Fruit fly (Drosophila melanogaster): ENCODE results near the gene CG17350.

CG17350 gene

dm6 chr2L:19358017-19358471 is 22.7 kb upstream of the CG17350 start (continued):
- peak; percentile 97 for TF ChIP-seq CG32006 (GFP tag; optimal IDR thresholded peaks at IDR 0.05)
- TF ChIP-seq pdm3 (GFP tag; optimal IDR thresholded peaks at IDR 0.05) = peak; percentile 95
- TF ChIP-seq vri (GFP tag; optimal IDR thresholded peaks at IDR 0.05) = peak; percentile 61
- peak; percentile 92 for TF ChIP-seq dac (GFP tag; optimal IDR thresholded peaks at IDR 0.05)
- peak; percentile 84 for TF ChIP-seq CG16779 (tag; optimal IDR thresholded peaks at IDR 0.05)
- no peak for TF ChIP-seq Blimp-1 (GFP tag; optimal IDR thresholded peaks at IDR 0.05)
- peak; percentile 88 for TF ChIP-seq CG8632 (GFP tag; optimal IDR thresholded peaks at IDR 0.05)
- peak; percentile 94 for TF ChIP-seq OdsH (GFP tag; optimal IDR thresholded peaks at IDR 0.05)
- TF ChIP-seq Eip78C (GFP tag) = peak; percentile 98
- peak; percentile 92 for TF ChIP-seq achi (GFP tag; optimal IDR thresholded peaks at IDR 0.05)
- peak; percentile 75 for TF ChIP-seq CG8319 (GFP tag; optimal IDR thresholded peaks at IDR 0.05)
- peak; percentile 98 for TF ChIP-seq Hr4 (GFP tag; optimal IDR thresholded peaks at IDR 0.05)
- TF ChIP-seq Ets21C (GFP tag; optimal IDR thresholded peaks at IDR 0.05) = peak; percentile 62
- TF ChIP-seq Met (GFP tag; optimal IDR thresholded peaks at IDR 0.05) = peak; percentile 88
- peak; percentile 77 for TF ChIP-seq Sox15 (GFP tag; optimal IDR thresholded peaks at IDR 0.05)
- TF ChIP-seq ss (GFP tag; optimal IDR thresholded peaks at IDR 0.05) = peak; percentile 74 to 90
- peak; percentile 87 for TF ChIP-seq lz (GFP tag; optimal IDR thresholded peaks at IDR 0.05)
- TF ChIP-seq svp (GFP tag) = peak; percentile 92
- TF ChIP-seq acj6 (GFP tag; optimal IDR thresholded peaks at IDR 0.05) = peak; percentile 92
- TF ChIP-seq fd59A (GFP tag; optimal IDR thresholded peaks at IDR 0.05) = peak; percentile 90

dm6 chr2L:19359802-19360429 is 20.8 kb upstream of the CG17350 start:
- TF ChIP-seq CG4318 (GFP tag; optimal IDR thresholded peaks at IDR 0.05) (no peak), spab (GFP tag; optimal IDR thresholded peaks at IDR 0.05) (peak; percentile 57), CG16779 (tag; optimal IDR thresholded peaks at IDR 0.05) (peak; percentile 8), Ets96B (tag; optimal IDR thresholded peaks at IDR 0.05) (peak; percentile 16), CG6808 (GFP tag; optimal IDR thresholded peaks at IDR 0.05) (peak; percentile 56), CG10631 (GFP tag; optimal IDR thresholded peaks at IDR 0.05) (no peak), ss (GFP tag; optimal IDR thresholded peaks at IDR 0.05) (peak; percentile 41 to 67), Eip78C (GFP tag) (peak; percentile 15), CG32006 (GFP tag; optimal IDR thresholded peaks at IDR 0.05) (no peak), Lpt (GFP tag; optimal IDR thresholded peaks at IDR 0.05) (peak; percentile 43), fkh (GFP tag; optimal IDR thresholded peaks at IDR 0.05) (peak; percentile 71), CG15336 (GFP tag; IDR thresholded peaks at IDR 0.05) (peak; percentile 40; the same call in 1 of the 2 replicates), CG1621 (tag; optimal IDR thresholded peaks at IDR 0.05) (peak; percentile 54), eg (GFP tag; IDR thresholded peaks at IDR 0.05) (0 out of 3 replicates have a peak, but pooled peaks have one; percentile 31), CG3032 (tag; optimal IDR thresholded peaks at IDR 0.05) (peak; percentile 26), net (GFP tag; optimal IDR thresholded peaks at IDR 0.05) (peak; percentile 4), CG10669 (GFP tag; optimal IDR thresholded peaks at IDR 0.05) (peak; percentile 23), CG6163 (GFP tag; IDR thresholded peaks at IDR 0.05) (peak; percentile 44; the same call in 1 of the 3 replicates), Smox (GFP tag; optimal IDR thresholded peaks at IDR 0.05) (no peak), CG34406 (GFP tag; optimal IDR thresholded peaks at IDR 0.05) (no peak), dsx (GFP tag; optimal IDR thresholded peaks at IDR 0.05; ENCODE audit: poor library complexity, severe bottlenecking) (peak; percentile 47)

dm6 chr2L:19361632-19362142 is 19.0 kb upstream of the CG17350 start:
- TF ChIP-seq acj6 (GFP tag; optimal IDR thresholded peaks at IDR 0.05) (peak; percentile 80), fd85E (GFP tag; optimal IDR thresholded peaks at IDR 0.05) (peak; percentile 19), CG6276 (GFP tag; optimal IDR thresholded peaks at IDR 0.05) (no peak), CG34406 (GFP tag; optimal IDR thresholded peaks at IDR 0.05) (peak; percentile 71), spab (GFP tag; optimal IDR thresholded peaks at IDR 0.05) (peak; percentile 50), Ets21C (GFP tag; optimal IDR thresholded peaks at IDR 0.05) (peak; percentile 64), dsx (GFP tag; optimal IDR thresholded peaks at IDR 0.05; ENCODE audit: poor library complexity, severe bottlenecking) (peak; percentile 59), CG3919 (GFP tag; optimal IDR thresholded peaks at IDR 0.05) (peak; percentile 67), Eip75B (GFP tag; optimal IDR thresholded peaks at IDR 0.05) (peak; percentile 73), net (GFP tag; optimal IDR thresholded peaks at IDR 0.05) (peak; percentile 62), dac (GFP tag; optimal IDR thresholded peaks at IDR 0.05) (no peak), Gug (GFP tag; IDR thresholded peaks at IDR 0.05) (no peak), esn (GFP tag; optimal IDR thresholded peaks at IDR 0.05) (peak; percentile 86), CG6163 (GFP tag; IDR thresholded peaks at IDR 0.05) (peak; percentile 55; the same call in 1 of the 3 replicates), CG4318 (GFP tag; optimal IDR thresholded peaks at IDR 0.05) (peak; percentile 39), fd59A (GFP tag; optimal IDR thresholded peaks at IDR 0.05) (peak; percentile 60), Hr39 (GFP tag; optimal IDR thresholded peaks at IDR 0.05) (peak; percentile 78), fkh (GFP tag; optimal IDR thresholded peaks at IDR 0.05) (no peak), CG11902 (GFP tag; optimal IDR thresholded peaks at IDR 0.05) (peak; percentile 67), CG31627 (GFP tag; optimal IDR thresholded peaks at IDR 0.05) (peak; percentile 78)

Data from whole organism, prepupa.